Fruit fly (Drosophila melanogaster): ENCODE results near the gene Ir68a.

The Ir68a gene

dm6 chr3L:11197291-11198021 is 38.6 kb downstream of the Ir68a start, which contains the start of gene GlcAT-P (continued):
- TF ChIP-seq amos (GFP tag; IDR thresholded peaks at IDR 0.05; ENCODE audit: partially characterized antibody) (no peak; the same call in 1 of the 2 replicates), D (optimal IDR thresholded peaks at IDR 0.05) (no peak), D (GFP tag; optimal IDR thresholded peaks at IDR 0.05) (peak; percentile 35), dpn (GFP tag; optimal IDR thresholded peaks at IDR 0.05) (peak in 1 of 2 experiments; percentile 58), CG2712 (tag; optimal IDR thresholded peaks at IDR 0.05) (peak; percentile 86), dimm (GFP tag; IDR thresholded peaks at IDR 0.05) (no peak), Optix (GFP tag; IDR thresholded peaks at IDR 0.05) (no peak), al (GFP tag; IDR thresholded peaks at IDR 0.05) (peak; percentile 61), ro (GFP tag; IDR thresholded peaks at IDR 0.05) (no peak), CTCF (GFP tag; optimal IDR thresholded peaks at IDR 0.05) (no peak), ftz-f1 (GFP tag; optimal IDR thresholded peaks at IDR 0.05) (no peak), oc (tag; optimal IDR thresholded peaks at IDR 0.05) (no peak), CG4707 (GFP tag; optimal IDR thresholded peaks at IDR 0.05) (no peak), C15 (GFP tag; IDR thresholded peaks at IDR 0.05) (no peak), CG10565 (GFP tag; optimal IDR thresholded peaks at IDR 0.05) (no peak), Hmx (GFP tag; optimal IDR thresholded peaks at IDR 0.05) (no peak), tll (GFP tag; optimal IDR thresholded peaks at IDR 0.05) (no peak), lilli (GFP tag; optimal IDR thresholded peaks at IDR 0.05) (peak; percentile 27), MTF-1 (GFP tag; optimal IDR thresholded peaks at IDR 0.05; ENCODE audit: borderline replicate concordance) (no peak), grau (tag; optimal IDR thresholded peaks at IDR 0.05) (peak; percentile 89), Rx (GFP tag; IDR thresholded peaks at IDR 0.05) (no peak), Usf (GFP tag; optimal IDR thresholded peaks at IDR 0.05) (no peak), Lhr (GFP tag; optimal IDR thresholded peaks at IDR 0.05) (no peak), Trl (optimal IDR thresholded peaks at IDR 0.05) (peak in 1 of 2 experiments; percentile 51), Trl (GFP tag; optimal IDR thresholded peaks at IDR 0.05) (no peak), Antp (GFP tag; optimal IDR thresholded peaks at IDR 0.05) (no peak), Tbp (GFP tag; optimal IDR thresholded peaks at IDR 0.05) (no peak), ttk (GFP tag; IDR thresholded peaks at IDR 0.05) (no peak), hkb (optimal IDR thresholded peaks at IDR 0.05) (no peak), hkb (GFP tag; IDR thresholded peaks at IDR 0.05) (peak; percentile 42; the same call in 1 of the 2 replicates), pnt (GFP tag; optimal IDR thresholded peaks at IDR 0.05) (no peak), CG1024 (GFP tag; IDR thresholded peaks at IDR 0.05) (no peak), CrebB (tag; optimal IDR thresholded peaks at IDR 0.05) (no peak), CG12104 (GFP tag; optimal IDR thresholded peaks at IDR 0.05) (peak; percentile 51), CG4404 (GFP tag; IDR thresholded peaks at IDR 0.05) (no peak), CG18619 (GFP tag; optimal IDR thresholded peaks at IDR 0.05) (peak; percentile 32), tna (GFP tag; IDR thresholded peaks at IDR 0.05; ENCODE audit: partially characterized antibody) (no peak), CG14050 (GFP tag; IDR thresholded peaks at IDR 0.05) (peak; percentile 46; the same call in 2 of the 3 replicates), HLH4C (GFP tag; IDR thresholded peaks at IDR 0.05; ENCODE audit: partially characterized antibody) (no peak), wek (GFP tag; optimal IDR thresholded peaks at IDR 0.05) (no peak), Hsf (GFP tag; optimal IDR thresholded peaks at IDR 0.05) (peak; percentile 9), CG4854 (GFP tag; optimal IDR thresholded peaks at IDR 0.05) (no peak), usp (GFP tag; optimal IDR thresholded peaks at IDR 0.05) (no peak), CG34422 (GFP tag; IDR thresholded peaks at IDR 0.05) (peak; percentile 52; the same call in 2 of the 3 replicates), pho (GFP tag; optimal IDR thresholded peaks at IDR 0.05) (no peak), Rfx (GFP tag; IDR thresholded peaks at IDR 0.05) (peak; percentile 75), sc (optimal IDR thresholded peaks at IDR 0.05) (no peak), sc (GFP tag; optimal IDR thresholded peaks at IDR 0.05) (peak; percentile 24), CG4820 (GFP tag; optimal IDR thresholded peaks at IDR 0.05) (peak; percentile 20), repo (GFP tag; optimal IDR thresholded peaks at IDR 0.05) (no peak), CG14667 (GFP tag; IDR thresholded peaks at IDR 0.05) (no peak), bowl (GFP tag; IDR thresholded peaks at IDR 0.05) (peak; percentile 32; the same call in 1 of the 2 replicates)

Measured in whole organism, embryonic.